Worm (Caenorhabditis elegans) whole organism, L3 larva: ENCODE measurements around the gene cest-7.

Experiments used
- aly-2 ChIP-seq: fragments of 150-350 bp; optimal IDR thresholded peaks from 2 replicates; lab custom pipeline; 2014; ENCODE audit warnings: missing biosample characterization, missing genetic modification characterization
- ama-1 ChIP-seq: fragments of 150-350 bp; optimal IDR thresholded peaks from 2 replicates; lab custom pipeline; 2018
- egl-27 ChIP-seq: sonication (generic microtip); optimal IDR thresholded peaks from 4 replicates; lab custom pipeline; 2017; ENCODE audit warnings: missing biosample characterization, missing genetic modification reagents, missing genetic modification characterization
- fkh-10 ChIP-seq: sonication (generic microtip); optimal IDR thresholded peaks from 2 replicates; lab custom pipeline; 2017; ENCODE audit warnings: missing biosample characterization, missing genetic modification reagents, missing genetic modification characterization
- lin-39 ChIP-seq: fragments of 150-350 bp; optimal IDR thresholded peaks from 2 replicates; lab custom pipeline; 2018; ENCODE audit warnings: missing biosample characterization, missing genetic modification reagents, missing genetic modification characterization
- nhr-12 ChIP-seq: fragments of 150-350 bp; optimal IDR thresholded peaks from 2 replicates; lab custom pipeline; 2014; ENCODE audit warnings: missing biosample characterization, missing genetic modification characterization
- nhr-25 ChIP-seq: sonication (generic microtip); optimal IDR thresholded peaks from 2 replicates; lab custom pipeline; 2017; ENCODE audit warnings: missing biosample characterization, missing genetic modification characterization
- nhr-28 ChIP-seq: fragments of 150-350 bp; optimal IDR thresholded peaks from 2 replicates; lab custom pipeline; 2014; ENCODE audit warnings: missing biosample characterization, missing genetic modification characterization
- nhr-77 ChIP-seq: fragments of 150-350 bp; optimal IDR thresholded peaks from 2 replicates; lab custom pipeline; 2014; ENCODE audit warnings: missing biosample characterization, missing genetic modification characterization
- skn-1 ChIP-seq: fragments of 150-350 bp; optimal IDR thresholded peaks from 2 replicates; lab custom pipeline; 2014; ENCODE audit warnings: missing biosample characterization, missing genetic modification characterization
- tbx-2 ChIP-seq: sonication (generic microtip); optimal IDR thresholded peaks from 2 replicates; lab custom pipeline; 2016; ENCODE audit warnings: mild to moderate bottlenecking, missing genetic modification characterization, missing compliant biosample characterization
- unc-39 ChIP-seq: sonication (generic microtip); optimal IDR thresholded peaks from 4 replicates; lab custom pipeline; 2017; ENCODE audit warnings: missing biosample characterization, missing genetic modification characterization
- ztf-11 ChIP-seq: fragments of 150-350 bp; optimal IDR thresholded peaks from 2 replicates; lab custom pipeline; 2014; ENCODE audit warnings: missing biosample characterization, missing genetic modification characterization

DNA sequence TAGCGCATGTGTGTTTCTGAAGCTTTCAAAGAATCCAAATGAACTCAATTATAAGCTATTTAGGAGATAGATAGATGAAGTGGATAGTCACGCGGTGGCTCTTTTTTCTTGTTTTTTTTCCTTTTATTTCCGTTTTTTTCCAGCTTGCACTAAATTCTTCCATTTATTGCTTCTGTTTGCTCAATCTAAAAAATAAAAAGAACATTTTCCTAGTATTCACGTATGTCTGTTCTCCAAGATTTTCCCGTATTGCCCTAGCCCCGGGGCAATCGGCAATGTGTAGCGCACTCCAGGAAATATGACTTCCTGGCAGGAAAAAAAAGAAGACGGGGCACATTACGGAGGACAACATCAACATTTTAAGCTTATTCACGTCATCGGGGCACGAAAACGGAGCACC is 27.9 kb upstream of the cest-7 start:
- TF ChIP-seq ama-1 (lab: Kevin White, UChicago) (no peak), skn-1 (tag; lab: Kevin White, UChicago) (no peak), nhr-12 (tag; lab: Kevin White, UChicago) (no peak), tbx-2 (tag; lab: Kevin White, UChicago) (no peak), fkh-10 (GFP tag; lab: Kevin White, UChicago) (no peak), ztf-11 (tag; lab: Kevin White, UChicago) (no peak), lin-39 (tag; lab: Kevin White, UChicago) (no peak), nhr-77 (no peak), unc-39 (no peak), nhr-25 (tag; lab: Kevin White, UChicago) (no peak), egl-27 (no peak), nhr-28 (tag; lab: Kevin White, UChicago) (no peak), aly-2 (tag; lab: Kevin White, UChicago) (no peak)
